Fruit fly (Drosophila melanogaster): ENCODE results near the gene CG4229.

The CG4229 gene

dm6 chr3L:16572208-16572607 lies 15.6 kb downstream of the CG4229 start (continued):
- peak; percentile 37 for TF ChIP-seq BtbVII (GFP tag; optimal IDR thresholded peaks at IDR 0.05)
- TF ChIP-seq CG13296 (GFP tag; optimal IDR thresholded peaks at IDR 0.05) = peak; percentile 36
- TF ChIP-seq Pdp1 (GFP tag; optimal IDR thresholded peaks at IDR 0.05) = peak in 1 of 2 experiments; percentile 75
- TF ChIP-seq Trl (optimal IDR thresholded peaks at IDR 0.05) = peak; percentile 60 to 81
- TF ChIP-seq Trl (GFP tag; optimal IDR thresholded peaks at IDR 0.05) = no peak
- 0 out of 3 replicates have a peak, but pooled peaks have one; percentile 42 for TF ChIP-seq CG2199 (GFP tag; IDR thresholded peaks at IDR 0.05)
- peak; percentile 17; the same call in 1 of the 2 replicates for TF ChIP-seq CG14014 (GFP tag; IDR thresholded peaks at IDR 0.05)
- TF ChIP-seq Oaz (GFP tag; IDR thresholded peaks at IDR 0.05) = no peak
- no peak for TF ChIP-seq CG31224 (GFP tag; IDR thresholded peaks at IDR 0.05)
- peak in 1 of 2 experiments; percentile 0 for TF ChIP-seq dpn (GFP tag; optimal IDR thresholded peaks at IDR 0.05)
- peak; percentile 51; the same call in 1 of the 2 replicates for TF ChIP-seq Bgb (GFP tag; IDR thresholded peaks at IDR 0.05; ENCODE audit: partially characterized antibody)
- no peak for TF ChIP-seq CkIIα-i1 (GFP tag; IDR thresholded peaks at IDR 0.05)
- peak; percentile 1 for TF ChIP-seq CHES-1-like (GFP tag; optimal IDR thresholded peaks at IDR 0.05)
- TF ChIP-seq CG17385 (GFP tag; optimal IDR thresholded peaks at IDR 0.05) = peak; percentile 35
- no peak for TF ChIP-seq CG6813 (GFP tag; optimal IDR thresholded peaks at IDR 0.05)
- TF ChIP-seq CG15601 (tag; optimal IDR thresholded peaks at IDR 0.05) = peak; percentile 27
- peak; percentile 9 for TF ChIP-seq CG17568 (GFP tag; optimal IDR thresholded peaks at IDR 0.05)
- peak; percentile 52; the same call in 2 of the 3 replicates for TF ChIP-seq so (GFP tag; IDR thresholded peaks at IDR 0.05)
- TF ChIP-seq Vsx1 (GFP tag; optimal IDR thresholded peaks at IDR 0.05) = peak; percentile 16
- peak; percentile 54; the same call in 1 of the 2 replicates for TF ChIP-seq NFAT (GFP tag; IDR thresholded peaks at IDR 0.05)
- TF ChIP-seq kni (GFP tag; optimal IDR thresholded peaks at IDR 0.05) = peak; percentile 33
- no peak for TF ChIP-seq fd102C (GFP tag; optimal IDR thresholded peaks at IDR 0.05)
- no peak for TF ChIP-seq fu2 (GFP tag; optimal IDR thresholded peaks at IDR 0.05)
- TF ChIP-seq NK7.1 (GFP tag; optimal IDR thresholded peaks at IDR 0.05) = no peak
- peak; percentile 5 for TF ChIP-seq pros (GFP tag; optimal IDR thresholded peaks at IDR 0.05)
- 0 out of 2 replicates have a peak, but pooled peaks have one; percentile 16 for TF ChIP-seq inv (GFP tag; IDR thresholded peaks at IDR 0.05; ENCODE audit: partially characterized antibody)
- TF ChIP-seq bbx (GFP tag; IDR thresholded peaks at IDR 0.05; ENCODE audit: partially characterized antibody) = peak; percentile 47; the same call in 1 of the 2 replicates
- TF ChIP-seq CG7745 (tag; optimal IDR thresholded peaks at IDR 0.05) = peak; percentile 84
- TF ChIP-seq CG15479 (GFP tag; optimal IDR thresholded peaks at IDR 0.05) = no peak
- peak; percentile 72; the same call in 2 of the 4 replicates for TF ChIP-seq chinmo (GFP tag; IDR thresholded peaks at IDR 0.05; ENCODE audit: partially characterized antibody)
- no peak for TF ChIP-seq CG13424 (tag; optimal IDR thresholded peaks at IDR 0.05)
- TF ChIP-seq CG3163 (GFP tag; optimal IDR thresholded peaks at IDR 0.05) = peak; percentile 86
- TF ChIP-seq CG17359 (tag; optimal IDR thresholded peaks at IDR 0.05) = peak; percentile 17
- TF ChIP-seq E2f2 (GFP tag; IDR thresholded peaks at IDR 0.05) = peak; percentile 17; the same call in 1 of the 2 replicates
- peak; percentile 33 for TF ChIP-seq ac (GFP tag; optimal IDR thresholded peaks at IDR 0.05)
- TF ChIP-seq Jarid2 (GFP tag; optimal IDR thresholded peaks at IDR 0.05) = peak; percentile 93
- TF ChIP-seq CG12769 (tag; optimal IDR thresholded peaks at IDR 0.05) = peak; percentile 17
- TF ChIP-seq CG8388 (GFP tag; optimal IDR thresholded peaks at IDR 0.05) = no peak
- no peak for TF ChIP-seq CG11723 (GFP tag; optimal IDR thresholded peaks at IDR 0.05)
- TF ChIP-seq luna (GFP tag; optimal IDR thresholded peaks at IDR 0.05) = no peak
- TF ChIP-seq CG10543 (GFP tag; optimal IDR thresholded peaks at IDR 0.05) = peak; percentile 12
- TF ChIP-seq D (optimal IDR thresholded peaks at IDR 0.05) = no peak
- TF ChIP-seq D (GFP tag; optimal IDR thresholded peaks at IDR 0.05) = no peak
- TF ChIP-seq HHEX (GFP tag; optimal IDR thresholded peaks at IDR 0.05) = peak; percentile 17
- peak; percentile 39; the same call in 1 of the 2 replicates for TF ChIP-seq Atf6 (GFP tag; IDR thresholded peaks at IDR 0.05)
- peak; percentile 99 for TF ChIP-seq CG8359 (GFP tag; optimal IDR thresholded peaks at IDR 0.05; ENCODE audit: borderline replicate concordance)
- TF ChIP-seq CG10209 (GFP tag; optimal IDR thresholded peaks at IDR 0.05) = no peak
- TF ChIP-seq vvl (GFP tag; IDR thresholded peaks at IDR 0.05) = peak; percentile 49
- no peak for TF ChIP-seq odd (GFP tag; optimal IDR thresholded peaks at IDR 0.05)
